Worm (Caenorhabditis elegans) whole organism, early embryonic: ENCODE results near the gene fig-1.
A peak's percentile ranks its signal among the peaks of the same experiment; 100 is the strongest.

Source experiments
- B0310.2 ChIP-seq: sonication (generic microtip); optimal IDR thresholded peaks from 2 replicates; lab custom pipeline; 2016; ENCODE audit warnings: mild to moderate bottlenecking, missing genetic modification characterization, missing compliant biosample characterization
- F13C5.2 ChIP-seq: sonication (generic microtip); optimal IDR thresholded peaks from 2 replicates; lab custom pipeline; 2017; ENCODE audit warnings: mild to moderate bottlenecking, missing genetic modification characterization, inconsistent platforms, missing compliant biosample characterization
- aly-1 ChIP-seq: sonication (generic microtip); optimal IDR thresholded peaks from 2 replicates; lab custom pipeline; 2016; ENCODE audit warnings: missing genetic modification characterization, missing compliant biosample characterization
- ama-1 ChIP-seq: fragments of 150-350 bp; optimal IDR thresholded peaks from 2 replicates; lab custom pipeline; 2014
- ceh-13 ChIP-seq: fragments of 200-800 bp; sonication (Bioruptor generic); optimal IDR thresholded peaks from 2 replicates; lab custom pipeline; 2018; ENCODE audit warnings: mild to moderate bottlenecking, missing genetic modification characterization, missing compliant biosample characterization
- ceh-36 ChIP-seq: sonication (generic microtip); optimal IDR thresholded peaks from 2 replicates; lab custom pipeline; 2016; ENCODE audit warnings: missing genetic modification characterization, inconsistent platforms, missing compliant biosample characterization
- ets-7 ChIP-seq: sonication (generic microtip); optimal IDR thresholded peaks from 2 replicates; lab custom pipeline; 2016; ENCODE audit warnings: missing genotype, missing genetic modification characterization, missing compliant biosample characterization
- flt-1 ChIP-seq: fragments of 200-800 bp; sonication (Bioruptor generic); IDR thresholded peaks from 2 replicates; pipeline ENCODE4 v1.3.6; 2022; ENCODE audit warnings: missing genetic modification characterization, missing compliant biosample characterization
- hmbx-1 ChIP-seq: sonication (generic microtip); optimal IDR thresholded peaks from 2 replicates; lab custom pipeline; 2016; ENCODE audit warnings: mild to moderate bottlenecking, missing genetic modification characterization, missing compliant biosample characterization
- hmg-4 ChIP-seq: fragments of 200-800 bp; sonication (Bioruptor generic); optimal IDR thresholded peaks from 2 replicates; lab custom pipeline; 2018; ENCODE audit warnings: mild to moderate bottlenecking, missing genetic modification characterization, missing compliant biosample characterization
- hnd-1 ChIP-seq: sonication (generic microtip); optimal IDR thresholded peaks from 2 replicates; lab custom pipeline; 2016; ENCODE audit warnings: missing genetic modification characterization, missing compliant biosample characterization
- pes-1 ChIP-seq: fragments of 200-800 bp; sonication (Bioruptor generic); IDR thresholded peaks from 2 replicates; pipeline ENCODE4 v1.3.6; 2022; ENCODE audit warnings: missing genetic modification reagents, missing genetic modification characterization, missing compliant biosample characterization
- scrt-1 ChIP-seq: fragments of 200-800 bp; sonication (Bioruptor generic); IDR thresholded peaks from 2 replicates; pipeline ENCODE4 v1.3.6; 2022; ENCODE audit warnings: missing genetic modification characterization, missing compliant biosample characterization
- sea-1 ChIP-seq: fragments of 200-800 bp; sonication (Bioruptor generic); conservative IDR thresholded peaks from 2 replicates; pipeline ENCODE4 v1.3.6; 2022; ENCODE audit warnings: missing genetic modification characterization, missing compliant biosample characterization
- tbx-11 ChIP-seq: fragments of 200-800 bp; sonication (Bioruptor generic); IDR thresholded peaks from 2 replicates; pipeline ENCODE4 v1.3.6; 2022; ENCODE audit warnings: missing genetic modification characterization, missing compliant biosample characterization
- tbx-37 ChIP-seq: fragments of 200-800 bp; sonication (Bioruptor generic); conservative IDR thresholded peaks from 2 replicates; pipeline ENCODE4 v1.3.6; 2022; ENCODE audit warnings: missing genetic modification reagents, missing genetic modification characterization, missing compliant biosample characterization
- tra-4 ChIP-seq: sonication (generic microtip); optimal IDR thresholded peaks from 2 replicates; lab custom pipeline; 2017; ENCODE audit warnings: missing genetic modification characterization, missing compliant biosample characterization

Gene fig-1

ce11 chrV:10981113-10981512 is at the start of gene fig-1:
Gene fig-1 (minus strand): TSS chrV:10981213.
- TF ChIP-seq pes-1 (GFP tag; lab: Robert Waterston, UW) = no peak
- no peak for TF ChIP-seq tbx-11
- TF ChIP-seq hmbx-1 (tag; lab: Kevin White, UChicago) = no peak

ce11 chrV:11030675-11031074 is 49.7 kb upstream of the fig-1 start:
- TF ChIP-seq hmg-4 (GFP tag; lab: Kevin White, UChicago) (no peak), tbx-37 (GFP tag; lab: Robert Waterston, UW) (no peak), sea-1 (GFP tag; lab: Robert Waterston, UW) (no peak), F13C5.2 (tag; lab: Kevin White, UChicago) (no peak), tra-4 (tag; lab: Kevin White, UChicago) (no peak), ceh-36 (tag; lab: Kevin White, UChicago) (no peak), hmbx-1 (tag; lab: Kevin White, UChicago) (no peak), B0310.2 (tag; lab: Kevin White, UChicago) (no peak), ceh-13 (GFP tag; lab: Kevin White, UChicago) (no peak), hnd-1 (no peak), scrt-1 (GFP tag; lab: Robert Waterston, UW) (no peak), ama-1 (lab: Kevin White, UChicago) (no peak), ets-7 (tag; lab: Kevin White, UChicago) (no peak), tbx-11 (no peak), flt-1 (GFP tag; lab: Robert Waterston, UW) (no peak), pes-1 (GFP tag; lab: Robert Waterston, UW) (no peak)

DNA sequence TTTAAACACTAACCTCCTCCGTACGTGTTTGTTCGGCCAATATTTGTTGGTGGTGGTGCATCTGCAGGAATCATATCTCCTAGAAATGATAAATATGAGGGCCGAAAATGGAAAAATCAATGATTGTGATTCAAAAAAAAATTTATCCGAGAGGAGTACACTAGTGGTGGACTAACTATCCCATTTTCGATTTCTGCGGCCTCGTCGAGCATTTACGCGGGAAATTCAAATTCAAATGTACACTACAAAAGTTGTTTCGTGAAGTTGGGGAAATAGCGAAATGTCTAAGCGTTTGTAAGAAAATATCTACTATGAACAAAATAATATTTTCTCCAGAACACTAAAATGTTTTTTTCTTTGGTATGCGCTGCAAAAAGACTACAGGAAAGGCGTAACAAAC is 48.3 kb upstream of the fig-1 start:
- TF ChIP-seq ets-7 (tag; lab: Kevin White, UChicago) (peak; percentile 23), F13C5.2 (tag; lab: Kevin White, UChicago) (peak; percentile 21), tbx-37 (GFP tag; lab: Robert Waterston, UW) (peak; percentile 83), sea-1 (GFP tag; lab: Robert Waterston, UW) (no peak), hnd-1 (peak; percentile 13), pes-1 (GFP tag; lab: Robert Waterston, UW) (no peak)

- TF ChIP-seq F13C5.2 (tag; lab: Kevin White, UChicago) = no peak
- no peak for TF ChIP-seq hmbx-1 (tag; lab: Kevin White, UChicago)
- no peak for TF ChIP-seq tbx-37 (GFP tag; lab: Robert Waterston, UW)
- no peak for TF ChIP-seq hnd-1
- no peak for TF ChIP-seq ceh-36 (tag; lab: Kevin White, UChicago)
- TF ChIP-seq scrt-1 (GFP tag; lab: Robert Waterston, UW) = no peak
- no peak for TF ChIP-seq pes-1 (GFP tag; lab: Robert Waterston, UW)
- TF ChIP-seq B0310.2 (tag; lab: Kevin White, UChicago) = no peak
- no peak for TF ChIP-seq ama-1 (lab: Kevin White, UChicago)
- TF ChIP-seq hmg-4 (GFP tag; lab: Kevin White, UChicago) = no peak
These were observed 46.7 kb upstream of the fig-1 start for ce11 chrV:11027740-11028139.

DNA sequence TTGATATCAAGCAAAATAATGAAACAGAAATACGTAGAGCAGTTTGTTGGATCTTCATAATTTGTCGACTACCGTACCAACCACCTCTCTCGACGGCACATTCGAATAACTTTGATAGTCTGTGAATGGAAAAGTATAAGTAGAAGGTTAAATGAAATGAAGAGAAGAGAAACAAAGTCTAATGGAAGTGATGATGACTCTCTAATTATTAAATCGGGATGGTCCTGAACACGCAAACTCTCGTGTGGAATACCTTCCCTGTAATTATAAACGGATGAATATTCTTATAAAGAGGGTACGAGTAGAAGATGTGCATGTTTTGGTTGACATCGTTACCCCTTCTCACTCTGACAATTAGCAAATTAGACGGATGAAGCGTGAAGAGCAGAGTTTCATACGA is 41.8 kb upstream of the fig-1 start, which contains the start of the genes C13G3.12 and hot-6:
Gene C13G3.12 (minus strand): TSS at position 101 of the 400 bp plus-strand sequence.
Gene hot-6 (minus strand): TSS at position 121 of the 400 bp plus-strand sequence.
- no peak for TF ChIP-seq B0310.2 (tag; lab: Kevin White, UChicago)
- no peak for TF ChIP-seq hmbx-1 (tag; lab: Kevin White, UChicago)
- TF ChIP-seq ets-7 (tag; lab: Kevin White, UChicago) = no peak
- TF ChIP-seq pes-1 (GFP tag; lab: Robert Waterston, UW) = no peak
- TF ChIP-seq sea-1 (GFP tag; lab: Robert Waterston, UW) = no peak
- TF ChIP-seq tbx-11 = no peak
- no peak for TF ChIP-seq flt-1 (GFP tag; lab: Robert Waterston, UW)
- no peak for TF ChIP-seq aly-1 (tag; lab: Kevin White, UChicago)
- TF ChIP-seq hmg-4 (GFP tag; lab: Kevin White, UChicago) = no peak
- no peak for TF ChIP-seq tra-4 (tag; lab: Kevin White, UChicago)
- TF ChIP-seq ama-1 (lab: Kevin White, UChicago) = no peak

DNA sequence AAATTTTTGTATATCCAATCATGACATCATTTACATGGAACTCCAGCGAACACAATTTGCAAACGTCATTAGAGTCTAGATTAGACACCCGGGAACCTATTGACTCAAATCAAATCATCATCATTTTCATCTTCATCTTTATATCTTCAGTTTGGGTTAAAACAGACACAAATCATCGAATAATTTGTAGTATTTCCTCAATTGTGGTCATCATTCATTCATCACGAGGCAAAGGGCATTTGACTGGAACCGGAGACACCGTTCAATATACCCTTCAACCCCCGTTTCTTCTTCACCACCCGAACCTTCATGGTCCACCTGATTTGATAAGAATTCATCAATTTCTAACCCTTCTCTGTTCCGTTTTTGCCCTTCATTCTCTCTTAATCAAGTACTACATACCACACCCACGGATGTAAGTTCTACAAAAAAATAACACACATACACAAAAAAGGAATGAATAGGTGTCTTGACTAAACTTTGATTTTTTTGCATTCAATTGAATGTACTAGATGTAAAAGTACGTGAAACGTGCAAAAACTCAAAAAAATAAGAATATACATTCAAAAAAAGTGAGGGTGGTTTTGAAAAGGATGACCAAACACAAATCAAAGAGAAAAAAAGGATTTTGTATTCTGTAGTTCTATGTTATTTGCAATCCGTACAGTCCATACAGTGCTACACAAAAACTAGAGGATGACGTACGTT is 36.0 kb upstream of the fig-1 start:
- TF ChIP-seq B0310.2 (tag; lab: Kevin White, UChicago) = no peak
- no peak for TF ChIP-seq pes-1 (GFP tag; lab: Robert Waterston, UW)
- TF ChIP-seq F13C5.2 (tag; lab: Kevin White, UChicago) = no peak
- no peak for TF ChIP-seq flt-1 (GFP tag; lab: Robert Waterston, UW)
- no peak for TF ChIP-seq hmg-4 (GFP tag; lab: Kevin White, UChicago)
- no peak for TF ChIP-seq ceh-13 (GFP tag; lab: Kevin White, UChicago)
- no peak for TF ChIP-seq tra-4 (tag; lab: Kevin White, UChicago)
- TF ChIP-seq tbx-11 = no peak
- no peak for TF ChIP-seq ama-1 (lab: Kevin White, UChicago)
- TF ChIP-seq sea-1 (GFP tag; lab: Robert Waterston, UW) = no peak

ce11 chrV:11014758-11015157 is 33.7 kb upstream of the fig-1 start:
- TF ChIP-seq tra-4 (tag; lab: Kevin White, UChicago) (no peak), pes-1 (GFP tag; lab: Robert Waterston, UW) (no peak), hmbx-1 (tag; lab: Kevin White, UChicago) (no peak), ama-1 (lab: Kevin White, UChicago) (no peak), hmg-4 (GFP tag; lab: Kevin White, UChicago) (no peak), scrt-1 (GFP tag; lab: Robert Waterston, UW) (no peak), tbx-37 (GFP tag; lab: Robert Waterston, UW) (no peak), tbx-11 (no peak), hnd-1 (no peak), ceh-36 (tag; lab: Kevin White, UChicago) (no peak), ets-7 (tag; lab: Kevin White, UChicago) (no peak), sea-1 (GFP tag; lab: Robert Waterston, UW) (no peak), flt-1 (GFP tag; lab: Robert Waterston, UW) (no peak), F13C5.2 (tag; lab: Kevin White, UChicago) (no peak)
